Worm (Caenorhabditis elegans) whole organism, L2 larva: ENCODE results near the gene atg-4.2.

Experiments used
- C34F6.9 ChIP-seq: fragments of 150-350 bp; optimal IDR thresholded peaks from 2 replicates; lab custom pipeline; 2014; ENCODE audit warnings: missing biosample characterization, missing genetic modification characterization
- F13H6.1 ChIP-seq: sonication (generic microtip); optimal IDR thresholded peaks from 2 replicates; lab custom pipeline; 2016; ENCODE audit warnings: missing genetic modification characterization, missing compliant biosample characterization
- R02D3.7 ChIP-seq: fragments of 150-350 bp; optimal IDR thresholded peaks from 2 replicates; lab custom pipeline; 2014; ENCODE audit warnings: missing biosample characterization, missing genetic modification characterization
- ZK546.5 ChIP-seq: sonication (generic microtip); optimal IDR thresholded peaks from 2 replicates; lab custom pipeline; 2017; ENCODE audit warnings: missing biosample characterization, missing genetic modification characterization
- aly-2 ChIP-seq: fragments of 150-350 bp; optimal IDR thresholded peaks from 2 replicates; lab custom pipeline; 2014; ENCODE audit warnings: missing biosample characterization, missing genetic modification characterization
- ama-1 ChIP-seq: fragments of 150-350 bp; optimal IDR thresholded peaks from 2 replicates; lab custom pipeline; 2018; ENCODE audit warnings: inconsistent platforms
- ceh-82 ChIP-seq: fragments of 150-350 bp; optimal IDR thresholded peaks from 2 replicates; lab custom pipeline; 2014; ENCODE audit warnings: missing biosample characterization, missing genetic modification characterization
- crh-2 ChIP-seq: sonication (generic microtip); optimal IDR thresholded peaks from 2 replicates; lab custom pipeline; 2017; ENCODE audit warnings: missing biosample characterization, missing genetic modification characterization
- dmd-4 ChIP-seq: sonication (generic microtip); optimal IDR thresholded peaks from 2 replicates; lab custom pipeline; 2017; ENCODE audit warnings: missing biosample characterization, missing genetic modification characterization
- egl-27 ChIP-seq: sonication (generic microtip); optimal IDR thresholded peaks from 3 replicates; lab custom pipeline; 2017; ENCODE audit warnings: missing biosample characterization, missing genetic modification reagents, missing genetic modification characterization
- elt-1 ChIP-seq: fragments of 150-350 bp; optimal IDR thresholded peaks from 2 replicates; lab custom pipeline; 2014; ENCODE audit warnings: missing biosample characterization, missing genetic modification characterization
- elt-3 ChIP-seq: sonication (generic microtip); optimal IDR thresholded peaks from 2 replicates; lab custom pipeline; 2017; ENCODE audit warnings: missing biosample characterization, missing genetic modification characterization
- fos-1 ChIP-seq: fragments of 150-350 bp; optimal IDR thresholded peaks from 2 replicates; lab custom pipeline; 2014; ENCODE audit warnings: missing biosample characterization, missing genetic modification characterization
- gmeb-1 ChIP-seq: fragments of 150-350 bp; optimal IDR thresholded peaks from 2 replicates; lab custom pipeline; 2014; ENCODE audit warnings: missing biosample characterization, missing genetic modification characterization
- lin-13 ChIP-seq: fragments of 150-350 bp; optimal IDR thresholded peaks from 2 replicates; lab custom pipeline; 2014; ENCODE audit warnings: missing biosample characterization, missing genetic modification reagents, missing genetic modification characterization
- lin-39 ChIP-seq: fragments of 150-350 bp; optimal IDR thresholded peaks from 2 replicates; lab custom pipeline; 2014; ENCODE audit warnings: missing biosample characterization, missing genetic modification reagents, missing genetic modification characterization
- lsy-2 ChIP-seq, 2 experiments: fragments of 150-350 bp in 1 of 2; sonication (generic microtip) in 1 of 2; optimal IDR thresholded peaks; 2 replicates each; lab custom pipeline; 2014 to 2017; ENCODE audit warnings: missing biosample characterization in 2 of 2, missing genetic modification characterization in 2 of 2
- mab-5 ChIP-seq: fragments of 150-350 bp; optimal IDR thresholded peaks from 2 replicates; lab custom pipeline; 2014; ENCODE audit warnings: missing biosample characterization, missing genetic modification characterization
- mbf-1 ChIP-seq: sonication (generic microtip); optimal IDR thresholded peaks from 2 replicates; lab custom pipeline; 2017; ENCODE audit warnings: missing biosample characterization, missing genetic modification characterization
- mdl-1 ChIP-seq, 2 experiments: fragments of 150-350 bp in 1 of 2; sonication (generic microtip) in 1 of 2; optimal IDR thresholded peaks; 2 replicates each; lab custom pipeline; 2017; ENCODE audit warnings: missing biosample characterization in 2 of 2, missing genetic modification characterization in 2 of 2
- nhr-12 ChIP-seq: fragments of 150-350 bp; optimal IDR thresholded peaks from 2 replicates; lab custom pipeline; 2014; ENCODE audit warnings: missing biosample characterization, missing genetic modification characterization
- nhr-129 ChIP-seq: fragments of 150-350 bp; optimal IDR thresholded peaks from 2 replicates; lab custom pipeline; 2014; ENCODE audit warnings: missing biosample characterization, missing genetic modification characterization
- nhr-21 ChIP-seq: fragments of 150-350 bp; optimal IDR thresholded peaks from 2 replicates; lab custom pipeline; 2014; ENCODE audit warnings: missing biosample characterization, missing genetic modification characterization
- nhr-23 ChIP-seq: fragments of 150-350 bp; optimal IDR thresholded peaks from 2 replicates; lab custom pipeline; 2014; ENCODE audit warnings: missing biosample characterization, missing genetic modification reagents, missing genetic modification characterization
- nhr-25 ChIP-seq: fragments of 150-350 bp; sonication (generic microtip); optimal IDR thresholded peaks from 3 replicates; lab custom pipeline; 2014; ENCODE audit warnings: missing biosample characterization, missing genetic modification characterization
- nhr-6 ChIP-seq: fragments of 150-350 bp; optimal IDR thresholded peaks from 2 replicates; lab custom pipeline; 2014; ENCODE audit warnings: missing biosample characterization, missing genetic modification characterization
- nhr-77 ChIP-seq: fragments of 150-350 bp; optimal IDR thresholded peaks from 2 replicates; lab custom pipeline; 2014; ENCODE audit warnings: missing biosample characterization, missing genetic modification characterization
- peb-1 ChIP-seq: fragments of 150-350 bp; optimal IDR thresholded peaks from 2 replicates; lab custom pipeline; 2014; ENCODE audit warnings: missing biosample characterization, missing genetic modification characterization
- sem-4 ChIP-seq: fragments of 150-350 bp; optimal IDR thresholded peaks from 2 replicates; lab custom pipeline; 2014; ENCODE audit warnings: missing biosample characterization, missing genetic modification reagents, missing genetic modification characterization
- skn-1 ChIP-seq: sonication (generic microtip); optimal IDR thresholded peaks from 2 replicates; lab custom pipeline; 2017; ENCODE audit warnings: missing biosample characterization, missing genetic modification characterization
- sma-3 ChIP-seq: sonication (generic microtip); optimal IDR thresholded peaks from 2 replicates; lab custom pipeline; 2016; ENCODE audit warnings: missing genetic modification reagents, missing genetic modification characterization, missing compliant biosample characterization
- sma-9 ChIP-seq, 2 experiments: fragments of 150-350 bp in 1 of 2; sonication (generic microtip) in 1 of 2; optimal IDR thresholded peaks; 2 replicates each; lab custom pipeline; 2014 to 2016; ENCODE audit warnings: missing genetic modification characterization in 2 of 2, mild to moderate bottlenecking in 1 of 2, missing biosample characterization in 1 of 2, missing compliant biosample characterization in 1 of 2, missing genetic modification reagents in 1 of 2, moderate library complexity in 1 of 2
- snpc-4 ChIP-seq: fragments of 150-350 bp; optimal IDR thresholded peaks from 2 replicates; lab custom pipeline; 2014; ENCODE audit warnings: missing biosample characterization, missing genetic modification characterization
- unc-39 ChIP-seq: fragments of 150-350 bp; optimal IDR thresholded peaks from 2 replicates; lab custom pipeline; 2014; ENCODE audit warnings: missing biosample characterization, missing genetic modification characterization
- unc-55 ChIP-seq: fragments of 150-350 bp; sonication (generic microtip); optimal IDR thresholded peaks from 3 replicates; lab custom pipeline; 2014; ENCODE audit warnings: missing biosample characterization, missing genetic modification reagents, missing genetic modification characterization
- zag-1 ChIP-seq: fragments of 150-350 bp; optimal IDR thresholded peaks from 2 replicates; lab custom pipeline; 2014; ENCODE audit warnings: missing biosample characterization, missing genetic modification characterization
- ztf-4 ChIP-seq: fragments of 150-350 bp; optimal IDR thresholded peaks from 2 replicates; lab custom pipeline; 2014; ENCODE audit warnings: missing biosample characterization, missing genetic modification characterization

The atg-4.2 gene

DNA sequence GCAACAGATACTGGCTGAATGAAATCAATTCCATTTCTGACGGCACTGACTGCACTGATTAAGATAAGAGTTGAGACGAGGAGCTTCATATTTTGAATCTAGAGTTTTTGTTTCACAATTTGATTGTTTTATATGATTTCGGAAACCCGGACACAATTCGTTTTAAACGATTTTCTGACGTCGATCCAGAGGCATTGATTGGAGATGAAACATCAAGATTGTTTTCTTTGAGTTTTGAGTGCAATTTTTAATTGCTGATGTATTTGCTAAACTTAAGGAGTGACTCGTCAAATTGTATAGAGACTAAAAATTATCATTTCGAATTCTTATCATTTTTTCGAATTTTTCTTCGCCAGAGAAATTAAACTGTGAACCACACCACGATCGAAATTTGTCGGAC, 40.0 kb upstream of the atg-4.2 start, which contains the start of gene lys-6:
Gene lys-6, minus strand, starts transcription at position 101 of the 400 bp plus-strand sequence.
- TF ChIP-seq snpc-4: no peak
- TF ChIP-seq skn-1 (tag; lab: Kevin White, UChicago): no peak
- TF ChIP-seq ceh-82 (tag; lab: Kevin White, UChicago): no peak
- TF ChIP-seq mab-5 (tag; lab: Kevin White, UChicago): no peak
- no peak for TF ChIP-seq mbf-1 (tag; lab: Kevin White, UChicago)
- TF ChIP-seq ZK546.5 (tag; lab: Kevin White, UChicago): no peak
- no peak for TF ChIP-seq nhr-25
- TF ChIP-seq nhr-6 (tag; lab: Kevin White, UChicago): no peak
- TF ChIP-seq fos-1 (tag; lab: Kevin White, UChicago): no peak
- TF ChIP-seq mdl-1 (tag; optimal IDR thresholded peaks at IDR 0.05; lab: Kevin White, UChicago): no peak
- no peak for TF ChIP-seq elt-3 (tag; lab: Kevin White, UChicago)
- no peak for TF ChIP-seq egl-27 (tag; lab: Kevin White, UChicago)
- TF ChIP-seq sem-4: no peak
- TF ChIP-seq ztf-4 (tag; lab: Kevin White, UChicago): no peak
- no peak for TF ChIP-seq nhr-77
- no peak for TF ChIP-seq gmeb-1
- TF ChIP-seq unc-39 (tag; lab: Kevin White, UChicago): no peak
- no peak for TF ChIP-seq R02D3.7
- no peak for TF ChIP-seq peb-1 (tag; lab: Kevin White, UChicago)

DNA sequence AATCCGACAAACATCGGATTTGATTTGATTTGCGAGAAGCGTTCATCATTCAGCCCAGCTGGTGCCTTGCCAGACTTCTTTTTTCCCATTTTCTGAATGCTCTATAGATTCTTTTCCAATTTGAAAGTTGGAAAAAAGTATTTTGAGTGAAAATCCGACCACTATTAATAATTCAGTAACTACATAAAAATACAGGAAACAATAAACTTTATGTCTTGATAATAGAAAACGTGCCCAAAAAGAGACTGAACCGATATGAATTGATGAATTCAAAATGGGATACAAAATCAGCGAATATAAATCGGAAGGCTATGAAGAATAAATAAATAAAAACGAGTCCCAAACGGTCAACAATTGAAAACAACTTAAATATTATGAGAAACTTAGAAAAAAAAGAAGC, 36.1 kb upstream of the atg-4.2 start, which contains the start of gene F58B3.4:
Gene F58B3.4, minus strand, starts transcription at position 101 of the 400 bp plus-strand sequence.
- TF ChIP-seq nhr-21 (no peak), lin-39 (tag; lab: Kevin White, UChicago) (no peak), R02D3.7 (no peak), snpc-4 (no peak), nhr-12 (tag; lab: Kevin White, UChicago) (no peak), ama-1 (lab: Kevin White, UChicago) (no peak), mab-5 (tag; lab: Kevin White, UChicago) (no peak), elt-1 (tag; lab: Kevin White, UChicago) (no peak), nhr-129 (tag; lab: Kevin White, UChicago) (no peak), unc-55 (GFP tag; lab: Kevin White, UChicago) (no peak), fos-1 (tag; lab: Kevin White, UChicago) (no peak), unc-39 (tag; lab: Kevin White, UChicago) (no peak)
- TF ChIP-seq, all 48 proteins: peak for 0

DNA sequence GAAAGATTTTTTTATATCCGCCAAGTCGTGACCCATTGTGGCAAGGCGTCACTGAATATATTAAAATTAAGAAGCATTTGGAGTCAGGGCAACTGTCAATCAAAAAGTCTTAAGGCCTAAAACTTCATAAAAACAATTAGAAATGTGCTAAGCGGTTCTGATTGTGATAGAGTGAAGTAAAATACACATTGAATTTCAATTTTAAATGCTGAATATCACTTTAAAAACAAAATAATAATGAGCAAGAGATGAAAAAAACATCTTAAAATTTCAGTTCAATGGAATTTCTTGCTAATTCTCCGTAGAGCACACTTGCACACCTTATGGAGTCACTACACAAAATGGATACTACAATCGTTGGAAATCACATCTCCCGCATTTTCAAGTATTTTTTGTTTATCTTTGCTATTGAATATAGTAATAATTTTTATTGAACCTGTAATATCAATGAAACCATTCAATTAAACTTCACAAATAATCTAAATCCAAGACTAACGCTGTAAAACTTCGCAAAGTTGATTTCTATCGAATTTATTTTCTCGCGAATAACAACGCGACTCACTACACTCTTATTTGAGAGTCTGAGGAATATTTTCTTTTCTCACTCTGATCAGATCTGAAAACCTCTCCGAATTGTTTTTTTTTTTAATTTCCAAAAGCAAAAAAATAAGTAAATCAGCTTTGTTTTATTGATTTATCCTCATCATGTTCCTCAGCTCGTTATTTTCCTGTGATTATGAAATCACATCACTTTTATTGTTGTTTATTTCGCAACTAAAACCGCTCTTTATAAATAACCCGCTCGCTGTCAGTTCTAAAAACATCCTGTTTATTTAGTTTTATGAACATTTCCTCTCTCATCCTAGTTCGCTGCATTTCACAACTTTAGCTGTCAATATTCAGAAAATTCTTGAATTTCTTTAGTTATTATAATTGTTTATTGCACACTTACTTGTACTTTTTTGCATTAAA, 32.1 kb upstream of the atg-4.2 start, which contains the start of gene mars-1:
Gene mars-1, minus strand, starts transcription at position 51 of the 972 bp plus-strand sequence.
- peak; percentile 80 for TF ChIP-seq nhr-129 (tag; lab: Kevin White, UChicago)
- TF ChIP-seq ztf-4 (tag; lab: Kevin White, UChicago): no peak
- TF ChIP-seq crh-2 (tag; lab: Kevin White, UChicago): peak; percentile 71
- TF ChIP-seq unc-39 (tag; lab: Kevin White, UChicago): no peak
- TF ChIP-seq nhr-21: no peak
- peak; percentile 84 for TF ChIP-seq sma-3 (GFP tag; lab: Kevin White, UChicago)
- peak; percentile 93 for TF ChIP-seq C34F6.9 (tag; lab: Kevin White, UChicago)
- TF ChIP-seq egl-27 (tag; lab: Kevin White, UChicago): no peak
- no peak for TF ChIP-seq peb-1 (tag; lab: Kevin White, UChicago)
- peak; percentile 51 to 86 for TF ChIP-seq lsy-2 (tag; optimal IDR thresholded peaks at IDR 0.05; lab: Kevin White, UChicago)
- TF ChIP-seq skn-1 (tag; lab: Kevin White, UChicago): peak; percentile 50
- TF ChIP-seq ZK546.5 (tag; lab: Kevin White, UChicago): no peak
- TF ChIP-seq F13H6.1 (tag; lab: Kevin White, UChicago): peak; percentile 56
- TF ChIP-seq nhr-6 (tag; lab: Kevin White, UChicago): no peak
- TF ChIP-seq unc-55 (GFP tag; lab: Kevin White, UChicago): peak; percentile 80
- TF ChIP-seq fos-1 (tag; lab: Kevin White, UChicago): peak; percentile 17
- peak; percentile 10 for TF ChIP-seq zag-1 (tag; lab: Kevin White, UChicago)
- TF ChIP-seq dmd-4 (tag; lab: Kevin White, UChicago): no peak
- TF ChIP-seq nhr-23 (tag; lab: Kevin White, UChicago): no peak
- TF ChIP-seq nhr-25: peak; percentile 49
- peak; percentile 61 for TF ChIP-seq sma-9 (GFP tag; optimal IDR thresholded peaks at IDR 0.05; lab: Kevin White, UChicago)
- no peak for TF ChIP-seq sma-9 (tag; optimal IDR thresholded peaks at IDR 0.05; lab: Kevin White, UChicago)
- peak; percentile 48 for TF ChIP-seq gmeb-1
- no peak for TF ChIP-seq aly-2 (tag; lab: Kevin White, UChicago)
- TF ChIP-seq ceh-82 (tag; lab: Kevin White, UChicago): no peak
- peak; percentile 53 for TF ChIP-seq lin-13
